In the genomic region with DNA sequence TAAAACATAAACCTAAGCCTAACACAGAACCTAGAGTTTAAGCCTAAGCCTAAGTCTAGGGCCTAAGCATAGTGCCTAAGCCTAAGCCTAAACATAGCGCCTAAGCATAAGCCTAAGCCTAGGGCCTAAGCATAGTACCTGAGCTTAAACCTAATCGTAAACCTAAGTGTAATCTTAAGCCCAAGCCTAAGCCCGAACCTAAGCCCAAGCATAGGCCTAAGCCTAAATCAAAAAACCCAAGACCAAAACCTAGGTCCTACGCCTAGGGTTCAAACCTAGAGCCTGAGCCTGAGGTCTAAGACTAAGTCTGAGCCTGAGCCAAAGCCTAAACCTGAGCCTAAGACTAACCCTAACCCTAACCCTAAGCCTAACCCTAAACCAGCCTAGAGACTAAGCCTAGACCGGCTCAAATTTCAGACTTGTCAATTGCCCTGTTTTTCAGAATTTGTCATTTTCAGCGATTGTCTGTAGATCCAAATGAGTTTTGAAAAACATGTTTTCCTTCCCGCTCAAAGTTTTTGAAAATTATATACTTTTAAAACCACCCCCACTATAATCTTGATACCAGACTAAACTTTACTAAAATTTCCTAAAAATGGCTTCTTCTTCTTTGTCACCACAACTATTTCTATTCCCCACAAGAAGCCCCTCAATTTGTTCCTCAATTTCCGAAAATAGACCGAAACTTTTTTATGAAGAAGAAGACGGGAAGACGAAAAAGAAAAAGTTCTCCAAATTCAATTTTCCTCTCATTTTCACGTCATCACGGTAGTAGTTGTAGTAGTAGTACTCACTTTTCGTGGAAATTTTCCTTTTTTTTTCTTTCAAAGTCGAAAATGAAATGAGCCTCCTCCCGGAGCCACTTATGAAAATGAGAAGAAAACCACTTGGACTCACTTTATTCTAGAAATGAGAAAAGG, we compare ENCODE assay signal across 2 worm cellular contexts.
TF ChIP-seq lines count a peak whose summit lies in the region.

No protein-coding gene starts in this region.

TF ChIP-seq in whole organism, L2 larva, 48 proteins besides CTCF, POLR2A, EP300 and RAD21 (continued from another document):
- TF ChIP-seq nhr-12 (tag; optimal IDR thresholded peaks at IDR 0.05; lab: Kevin White, UChicago): no peak

TF ChIP-seq in whole organism, L4 larva, 104 proteins besides CTCF, POLR2A, EP300 and RAD21 (continued from another document):
- TF ChIP-seq daf-16 (GFP tag; optimal IDR thresholded peaks at IDR 0.05; lab: Kevin White, UChicago): no peak
- TF ChIP-seq daf-16 (tag; optimal IDR thresholded peaks at IDR 0.05; lab: Kevin White, UChicago): no peak
- no peak for TF ChIP-seq ctbp-1 (GFP tag; IDR thresholded peaks at IDR 0.05; lab: Robert Waterston, UW)
- no peak for TF ChIP-seq php-3 (GFP tag; IDR thresholded peaks at IDR 0.05; lab: Robert Waterston, UW)
- no peak for TF ChIP-seq dpl-1 (GFP tag; optimal IDR thresholded peaks at IDR 0.05; lab: Kevin White, UChicago)
- no peak for TF ChIP-seq ZK546.5 (tag; optimal IDR thresholded peaks at IDR 0.05; lab: Kevin White, UChicago)
- TF ChIP-seq rbr-2 (tag; optimal IDR thresholded peaks at IDR 0.05; lab: Kevin White, UChicago): no peak
- no peak for TF ChIP-seq ZK337.2 (GFP tag; IDR thresholded peaks at IDR 0.05; lab: Robert Waterston, UW)
- TF ChIP-seq zip-2 (tag; optimal IDR thresholded peaks at IDR 0.05; lab: Kevin White, UChicago): no peak
- TF ChIP-seq vab-7 (GFP tag; IDR thresholded peaks at IDR 0.05; lab: Robert Waterston, UW): 0 out of 2 replicates have a peak, but pooled peaks have one; percentile 12
- TF ChIP-seq cey-2 (tag; optimal IDR thresholded peaks at IDR 0.05; lab: Kevin White, UChicago; ENCODE audit: borderline replicate concordance, insufficient read depth): no peak
- no peak for TF ChIP-seq nhr-10 (tag; optimal IDR thresholded peaks at IDR 0.05; lab: Kevin White, UChicago)
- TF ChIP-seq zip-11 (GFP tag; IDR thresholded peaks at IDR 0.05; lab: Robert Waterston, UW): no peak
- no peak for TF ChIP-seq madf-5 (GFP tag; IDR thresholded peaks at IDR 0.05; lab: Robert Waterston, UW)
- no peak for TF ChIP-seq ztf-11 (tag; optimal IDR thresholded peaks at IDR 0.05; lab: Kevin White, UChicago)
- peak in 1 of 2 experiments; percentile 99 for TF ChIP-seq unc-62 (GFP tag; optimal IDR thresholded peaks at IDR 0.05 in 1 of 2; lab: Kevin White, UChicago)
- TF ChIP-seq unc-62 (tag; optimal IDR thresholded peaks at IDR 0.05; lab: Kevin White, UChicago): no peak
- TF ChIP-seq nhr-111 (GFP tag; optimal IDR thresholded peaks at IDR 0.05; lab: Kevin White, UChicago): no peak
